Worm (Caenorhabditis elegans): Measurements from ENCODE around the gene F56D6.20.
"Not testable (repeated sequence)": the region's sequence is repeated elsewhere in the genome, so short reads cannot be mapped to it uniquely, and the experiment has no call there.

DNA sequence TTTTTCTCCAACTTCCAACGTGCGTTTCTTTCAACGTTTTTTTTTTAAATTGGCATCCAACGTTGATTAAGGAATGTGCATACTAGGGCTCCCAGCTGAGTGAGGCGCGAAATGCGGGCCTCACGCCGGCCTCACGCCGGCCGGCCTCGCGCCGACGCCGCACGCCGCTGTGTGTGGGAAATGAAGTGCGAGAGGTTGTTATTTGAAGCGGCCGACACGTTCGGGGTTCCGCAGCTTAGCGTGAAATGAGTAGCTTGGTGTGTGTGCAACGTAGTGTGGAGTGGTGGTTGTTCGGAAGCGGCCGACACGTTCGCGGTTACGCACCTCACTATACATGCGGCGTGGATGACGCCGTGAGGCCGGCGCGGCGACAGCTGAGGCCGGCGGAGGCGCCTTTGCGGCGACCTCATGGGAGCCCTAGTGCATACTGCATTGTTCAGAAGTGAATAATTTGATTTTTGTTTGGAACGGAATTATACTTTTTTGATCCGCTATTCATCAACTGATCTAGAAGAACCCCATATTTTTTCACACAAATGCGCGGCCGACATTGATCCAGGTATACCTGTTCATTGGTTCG is 34.8 kb downstream of the F56D6.20 start:
- TF ChIP-seq unc-130, lin-35, unc-62 (GFP tag; optimal IDR thresholded peaks at IDR 0.05): not testable (repeated sequence)

Measured in whole organism, young adult.